Worm (Caenorhabditis elegans): ENCODE measurements around the gene F39C12.1.

DNA sequence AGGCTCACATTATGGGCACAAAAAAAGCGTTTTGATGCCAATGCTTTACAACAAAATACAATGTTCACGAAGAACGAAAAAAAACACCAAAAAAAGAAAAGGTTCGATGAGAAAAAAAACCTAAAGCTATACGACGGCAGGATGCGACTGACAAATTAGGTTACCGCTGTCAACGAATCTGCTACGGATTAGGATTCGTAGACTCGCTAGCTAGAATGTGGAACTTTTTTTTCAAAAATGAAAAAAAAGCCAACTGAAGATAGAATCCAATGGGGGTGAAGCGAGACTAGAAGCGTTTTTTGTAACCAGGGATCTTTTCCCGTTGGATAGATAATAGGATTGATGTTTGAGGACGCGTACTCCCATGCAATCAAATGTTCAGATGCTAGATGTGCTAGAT is 49.0 kb upstream of the F39C12.1 start:
- TF ChIP-seq nhr-47 (tag; optimal IDR thresholded peaks at IDR 0.05), result no peak
- TF ChIP-seq lin-13 (GFP tag; optimal IDR thresholded peaks at IDR 0.05), result no peak
- TF ChIP-seq elt-2 (tag; optimal IDR thresholded peaks at IDR 0.05), result no peak

Measured in whole organism, L1 larva.